Worm (Caenorhabditis elegans): ENCODE measurements around the gene rpn-5.

Gene rpn-5

DNA sequence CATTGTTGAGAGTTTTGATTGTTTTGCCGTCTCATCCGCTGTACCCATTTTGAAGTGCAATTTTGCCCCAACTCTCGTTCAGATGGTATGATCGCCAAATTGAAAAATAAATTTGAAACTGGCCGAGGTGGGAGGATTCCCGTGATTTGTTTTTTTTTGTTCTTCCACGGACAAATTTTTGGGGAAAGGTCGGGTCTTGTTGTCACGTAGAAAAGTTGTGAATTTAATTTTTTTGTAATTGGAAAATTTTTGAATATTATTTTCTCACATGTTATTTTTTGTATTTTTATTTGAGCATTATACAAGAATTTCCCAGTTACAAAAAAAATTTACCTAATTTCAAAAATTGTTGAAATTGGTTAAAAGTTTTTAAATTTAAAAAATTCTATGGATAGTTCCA lies 26.5 kb downstream of the rpn-5 start, which contains the start of gene T05A7.6:
Gene T05A7.6 (minus strand): TSS at position 101 of the 400 bp plus-strand sequence.
- TF ChIP-seq alr-1 (tag; optimal IDR thresholded peaks at IDR 0.05) (no peak), unc-39 (tag; optimal IDR thresholded peaks at IDR 0.05) (no peak), Y55F3AM.14 (GFP tag; optimal IDR thresholded peaks at IDR 0.05) (no peak), mab-5 (tag; optimal IDR thresholded peaks at IDR 0.05) (no peak), lin-13 (GFP tag; optimal IDR thresholded peaks at IDR 0.05) (no peak), ztf-11 (tag; optimal IDR thresholded peaks at IDR 0.05) (no peak), mbf-1 (tag; optimal IDR thresholded peaks at IDR 0.05) (no peak), fos-1 (tag; optimal IDR thresholded peaks at IDR 0.05) (no peak), ama-1 (optimal IDR thresholded peaks at IDR 0.05) (no peak), ztf-4 (tag; optimal IDR thresholded peaks at IDR 0.05) (no peak), elt-3 (tag; optimal IDR thresholded peaks at IDR 0.05) (no peak), nhr-23 (tag; optimal IDR thresholded peaks at IDR 0.05) (no peak), ceh-82 (tag; optimal IDR thresholded peaks at IDR 0.05) (no peak), ceh-16 (tag; optimal IDR thresholded peaks at IDR 0.05) (no peak)

DNA sequence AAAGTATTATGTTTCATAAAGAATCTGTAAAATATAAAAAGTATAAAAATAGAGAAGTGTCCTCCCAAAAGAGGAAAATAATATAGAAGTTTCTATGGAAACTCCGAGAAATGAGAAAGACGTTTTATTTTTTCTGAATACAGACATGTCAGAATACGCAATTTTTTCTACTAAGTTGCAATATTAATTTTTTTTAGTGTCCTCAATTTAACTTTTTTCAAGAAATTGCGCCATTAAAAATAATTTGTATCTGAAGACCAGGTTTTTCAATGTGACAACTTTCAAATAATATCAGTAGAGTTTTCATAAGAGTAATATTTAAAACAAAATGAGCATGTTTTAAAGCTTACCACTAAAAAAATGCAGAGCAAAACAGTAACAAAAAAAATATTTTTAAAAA lies 30.7 kb downstream of the rpn-5 start, which contains the start of gene fut-5:
Gene fut-5 (minus strand): TSS at position 101 of the 400 bp plus-strand sequence.
- TF ChIP-seq nhr-21 (tag; optimal IDR thresholded peaks at IDR 0.05) (no peak), ZK546.5 (tag; optimal IDR thresholded peaks at IDR 0.05) (no peak), unc-55 (GFP tag; optimal IDR thresholded peaks at IDR 0.05) (no peak), nhr-129 (tag; optimal IDR thresholded peaks at IDR 0.05) (no peak), egl-27 (tag; optimal IDR thresholded peaks at IDR 0.05) (no peak), ceh-82 (tag; optimal IDR thresholded peaks at IDR 0.05) (no peak), dmd-4 (tag; optimal IDR thresholded peaks at IDR 0.05) (no peak), ztf-1 (GFP tag; conservative IDR thresholded peaks at IDR 0.05) (no peak), snpc-4 (tag; optimal IDR thresholded peaks at IDR 0.05) (no peak)

DNA sequence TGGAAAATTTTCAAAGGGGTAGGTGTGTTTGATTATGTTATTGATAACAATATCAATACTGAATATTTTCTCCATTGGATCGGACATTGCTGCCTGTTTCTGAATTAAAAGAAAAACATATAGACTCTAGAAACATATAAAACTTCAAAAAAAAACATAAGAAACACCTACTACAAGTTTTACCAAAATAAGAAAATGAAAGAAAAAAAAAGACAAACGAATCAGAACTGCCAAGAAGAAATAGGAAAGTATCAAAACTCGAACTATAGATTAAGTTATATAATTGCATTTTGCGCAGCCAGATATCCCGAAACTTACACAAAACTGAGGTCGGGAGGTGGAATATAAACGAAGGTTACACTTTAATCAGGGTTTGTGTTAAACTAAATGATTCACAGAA lies 32.9 kb downstream of the rpn-5 start, which contains the start of gene T05A7.11:
Gene T05A7.11 (minus strand): TSS at position 101 of the 400 bp plus-strand sequence.
- no peak for TF ChIP-seq sma-9 (GFP tag; optimal IDR thresholded peaks at IDR 0.05)
- no peak for TF ChIP-seq sma-9 (tag; optimal IDR thresholded peaks at IDR 0.05)
- TF ChIP-seq mab-5 (tag; optimal IDR thresholded peaks at IDR 0.05): no peak
- no peak for TF ChIP-seq nhr-11 (tag; optimal IDR thresholded peaks at IDR 0.05)
- no peak for TF ChIP-seq ceh-82 (tag; optimal IDR thresholded peaks at IDR 0.05)
- TF ChIP-seq zag-1 (tag; optimal IDR thresholded peaks at IDR 0.05): no peak

DNA sequence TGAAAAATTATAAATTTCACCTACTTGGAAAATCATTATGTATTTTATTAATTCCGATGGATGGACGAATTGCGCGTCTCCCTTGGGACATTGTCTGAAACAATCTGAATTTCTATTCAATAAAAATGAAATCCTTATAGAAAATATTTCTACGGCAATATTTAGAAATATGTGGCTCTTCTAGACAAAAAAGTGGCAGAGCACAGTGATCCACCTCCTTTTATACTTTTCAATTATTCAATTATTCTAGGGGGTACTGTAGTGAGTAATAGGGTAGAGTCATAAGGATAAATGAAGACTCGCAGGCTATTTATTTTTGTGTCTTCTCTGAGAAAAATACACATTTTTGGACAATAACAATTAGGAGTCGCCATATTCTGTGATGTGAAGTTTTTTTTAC lies 35.0 kb downstream of the rpn-5 start, which contains the start of gene T05A7.12:
Gene T05A7.12 (minus strand): TSS at position 101 of the 400 bp plus-strand sequence.
- TF ChIP-seq nhr-11 (tag; optimal IDR thresholded peaks at IDR 0.05) (no peak), nhr-25 (tag; optimal IDR thresholded peaks at IDR 0.05) (no peak), elt-3 (tag; optimal IDR thresholded peaks at IDR 0.05) (no peak), mdl-1 (tag; optimal IDR thresholded peaks at IDR 0.05) (no peak), nhr-6 (tag; optimal IDR thresholded peaks at IDR 0.05) (no peak), sma-3 (GFP tag; optimal IDR thresholded peaks at IDR 0.05) (no peak), lin-11 (tag; optimal IDR thresholded peaks at IDR 0.05) (no peak), nhr-12 (tag; optimal IDR thresholded peaks at IDR 0.05) (no peak), ceh-16 (tag; optimal IDR thresholded peaks at IDR 0.05) (no peak), lin-13 (GFP tag; optimal IDR thresholded peaks at IDR 0.05) (no peak), unc-39 (tag; optimal IDR thresholded peaks at IDR 0.05) (no peak), alr-1 (tag; optimal IDR thresholded peaks at IDR 0.05) (no peak), unc-55 (GFP tag; optimal IDR thresholded peaks at IDR 0.05) (no peak), Y55F3AM.14 (GFP tag; optimal IDR thresholded peaks at IDR 0.05) (no peak), elt-1 (tag; optimal IDR thresholded peaks at IDR 0.05) (no peak), nhr-77 (tag; optimal IDR thresholded peaks at IDR 0.05) (no peak), sem-4 (tag; optimal IDR thresholded peaks at IDR 0.05) (no peak), nhr-237 (tag; optimal IDR thresholded peaks at IDR 0.05) (no peak), gmeb-1 (tag; optimal IDR thresholded peaks at IDR 0.05) (no peak), R02D3.7 (tag; optimal IDR thresholded peaks at IDR 0.05) (no peak)

DNA sequence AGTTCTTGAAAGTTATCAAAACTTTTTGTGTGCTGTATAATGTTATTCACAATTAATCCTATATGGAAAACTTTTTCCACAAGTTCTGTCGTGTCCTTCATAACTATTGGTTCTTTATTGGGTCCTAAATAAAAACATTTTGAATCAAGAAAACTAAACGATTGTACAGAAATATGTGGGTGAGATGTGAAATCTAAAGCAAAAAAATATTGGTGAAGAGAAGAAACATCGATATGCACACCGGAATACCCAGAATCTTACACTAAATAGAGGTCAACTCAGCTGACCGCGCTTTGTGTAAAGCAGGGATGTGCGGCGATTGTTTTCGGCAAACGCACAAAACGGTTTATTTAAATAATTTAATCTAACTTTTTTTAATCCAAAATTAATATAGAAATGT lies 36.9 kb downstream of the rpn-5 start, which contains the start of gene T05A7.13:
Gene T05A7.13 (minus strand): TSS at position 101 of the 400 bp plus-strand sequence.
- TF ChIP-seq lin-39 (tag; optimal IDR thresholded peaks at IDR 0.05) (no peak), peb-1 (tag; optimal IDR thresholded peaks at IDR 0.05) (no peak), nhr-21 (tag; optimal IDR thresholded peaks at IDR 0.05) (no peak), nhr-12 (tag; optimal IDR thresholded peaks at IDR 0.05) (no peak)

Measured in whole organism, L2 larva.